Worm (Caenorhabditis elegans) whole organism, late embryonic: ENCODE measurements around the gene rmd-1.

Experiments used
- T23F11.4 ChIP-seq: fragments of 200-800 bp; sonication (Bioruptor generic); optimal IDR thresholded peaks from 2 replicates; lab custom pipeline; 2018; ENCODE audit warnings: mild to moderate bottlenecking, missing genetic modification characterization, missing compliant biosample characterization
- ceh-9 ChIP-seq: sonication (generic microtip); optimal IDR thresholded peaks from 2 replicates; lab custom pipeline; 2016; ENCODE audit warnings: mild to moderate bottlenecking, missing genetic modification characterization, inconsistent platforms, missing compliant biosample characterization
- fkh-10 ChIP-seq: fragments of 150-350 bp; optimal IDR thresholded peaks from 2 replicates; lab custom pipeline; 2014; ENCODE audit warnings: missing biosample characterization, missing genetic modification reagents, missing genetic modification characterization
- gmeb-2 ChIP-seq: sonication (generic microtip); optimal IDR thresholded peaks from 2 replicates; lab custom pipeline; 2016; ENCODE audit warnings: missing genetic modification characterization, inconsistent platforms, missing compliant biosample characterization
- hlh-13 ChIP-seq: fragments of 200-800 bp; sonication (Bioruptor generic); optimal IDR thresholded peaks from 2 replicates; lab custom pipeline; 2018; ENCODE audit warnings: mild to moderate bottlenecking, missing genetic modification characterization, missing compliant biosample characterization
- nhr-11 ChIP-seq: fragments of 150-350 bp; optimal IDR thresholded peaks from 2 replicates; lab custom pipeline; 2014; ENCODE audit warnings: missing biosample characterization, missing genetic modification characterization
- nhr-232 ChIP-seq: sonication (generic microtip); optimal IDR thresholded peaks from 2 replicates; lab custom pipeline; 2016; ENCODE audit warnings: missing genetic modification characterization, missing compliant biosample characterization
- odd-2 ChIP-seq: sonication (generic microtip); optimal IDR thresholded peaks from 2 replicates; lab custom pipeline; 2017; ENCODE audit warnings: antibody characterized with exemption, mild to moderate bottlenecking, missing genetic modification characterization, missing compliant biosample characterization
- pha-2 ChIP-seq: sonication (generic microtip); optimal IDR thresholded peaks from 2 replicates; lab custom pipeline; 2017; ENCODE audit warnings: mild to moderate bottlenecking, missing genetic modification characterization, missing compliant biosample characterization
- pha-4 ChIP-seq: fragments of 150-350 bp; optimal IDR thresholded peaks from 2 replicates; lab custom pipeline; 2018; ENCODE audit warnings: missing biosample characterization, missing genetic modification reagents, missing genetic modification characterization
- pqm-1 ChIP-seq: sonication (generic microtip); optimal IDR thresholded peaks from 2 replicates; lab custom pipeline; 2016; ENCODE audit warnings: missing genetic modification characterization, missing compliant biosample characterization
- sdc-2 ChIP-seq: sonication (generic microtip); optimal IDR thresholded peaks from 2 replicates; lab custom pipeline; 2016; ENCODE audit warnings: missing genotype, missing genetic modification characterization, missing compliant biosample characterization
- sox-4 ChIP-seq: sonication (generic microtip); optimal IDR thresholded peaks from 2 replicates; lab custom pipeline; 2017; ENCODE audit warnings: mild to moderate bottlenecking, missing genetic modification characterization, inconsistent platforms, missing compliant biosample characterization
- unc-55 ChIP-seq: sonication (generic microtip); optimal IDR thresholded peaks from 2 replicates; lab custom pipeline; 2017; ENCODE audit warnings: missing biosample characterization, missing genetic modification reagents, missing genetic modification characterization

DNA sequence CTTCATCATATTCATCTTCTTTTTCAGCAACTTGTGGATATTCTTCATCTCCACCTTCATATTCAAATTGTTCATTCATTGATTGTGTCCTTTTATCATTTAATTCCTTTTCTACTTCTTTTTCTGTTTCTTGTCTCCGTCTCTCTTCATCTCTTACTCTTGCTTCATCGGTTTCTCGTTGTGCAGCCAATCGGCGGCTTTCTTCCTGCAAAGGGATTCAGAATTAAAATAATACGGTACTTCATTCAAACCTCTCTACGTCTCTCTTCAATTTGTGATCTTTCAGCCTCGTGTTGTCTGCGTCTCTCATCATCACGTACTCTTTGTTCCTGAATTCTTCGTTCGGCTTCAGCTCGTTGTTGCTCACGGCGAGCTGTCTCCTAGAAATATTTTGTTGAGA is 18.2 kb upstream of the rmd-1 start:
- TF ChIP-seq unc-55 (GFP tag; lab: Kevin White, UChicago) (no peak), nhr-232 (tag; lab: Kevin White, UChicago) (no peak), gmeb-2 (tag; lab: Kevin White, UChicago) (no peak), pqm-1 (tag; lab: Kevin White, UChicago) (no peak), T23F11.4 (GFP tag; lab: Kevin White, UChicago) (no peak), sox-4 (tag; lab: Kevin White, UChicago) (no peak), odd-2 (no peak), fkh-10 (GFP tag; lab: Kevin White, UChicago) (no peak), nhr-11 (tag; lab: Kevin White, UChicago) (no peak), pha-2 (no peak), ceh-9 (tag; lab: Kevin White, UChicago) (no peak), sdc-2 (tag; lab: Kevin White, UChicago) (no peak), pha-4 (tag; lab: Kevin White, UChicago) (no peak), hlh-13 (GFP tag; lab: Kevin White, UChicago) (no peak)
